Fruit fly (Drosophila melanogaster) whole organism, wandering third instar larva: ENCODE results near the gene sqd.
A peak's percentile ranks its signal among the peaks of the same experiment; 100 is the strongest.

Source experiments
- CG32264 ChIP-seq: fragments of 200-800 bp; sonication (Bioruptor generic); optimal IDR thresholded peaks from 2 replicates; lab custom pipeline; 2016; ENCODE audit warnings: missing biosample characterization, missing genetic modification characterization
- CG9705 ChIP-seq: fragments of 200-800 bp; sonication (Bioruptor generic); optimal IDR thresholded peaks from 2 replicates; lab custom pipeline; 2018; ENCODE audit warnings: missing biosample characterization, mild to moderate bottlenecking, missing genetic modification characterization
- CrebA ChIP-seq: fragments of 200-800 bp; sonication (Bioruptor generic); optimal IDR thresholded peaks from 2 replicates; lab custom pipeline; 2016; ENCODE audit warnings: missing biosample characterization, mild to moderate bottlenecking, missing genetic modification characterization, borderline replicate concordance
- Dfd ChIP-seq: fragments of >200 bp; optimal IDR thresholded peaks from 2 replicates; lab custom pipeline; 2017; ENCODE audit warnings: missing biosample characterization, missing genetic modification characterization
- Dif ChIP-seq: fragments of 200-275, 200-300 bp; sonication (Bioruptor generic); optimal IDR thresholded peaks from 2 replicates; lab custom pipeline; 2018; ENCODE audit warnings: missing biosample characterization, missing genetic modification characterization; ENCODE audit not compliant: partially characterized antibody
- GATAd ChIP-seq: sonication (Bioruptor generic); optimal IDR thresholded peaks from 2 replicates; lab custom pipeline; 2016; ENCODE audit warnings: missing biosample characterization, missing genetic modification characterization
- HLH106 ChIP-seq: fragments of 200-800 bp; optimal IDR thresholded peaks from 3 replicates; lab custom pipeline; 2019; ENCODE audit warnings: missing biosample characterization, mild to moderate bottlenecking, missing genetic modification characterization, moderate library complexity
- Hnf4 ChIP-seq: fragments of 200-800 bp; sonication (Bioruptor generic); optimal IDR thresholded peaks from 2 replicates; lab custom pipeline; 2016; ENCODE audit warnings: missing biosample characterization, mild to moderate bottlenecking, missing genetic modification characterization
- Hr78 ChIP-seq: fragments of >200 bp; optimal IDR thresholded peaks from 2 replicates; lab custom pipeline; 2017; ENCODE audit warnings: missing biosample characterization, missing genetic modification characterization
- Jra ChIP-seq: sonication (Bioruptor generic); optimal IDR thresholded peaks from 2 replicates; lab custom pipeline; 2016; ENCODE audit warnings: missing biosample characterization, missing genetic modification characterization
- Mio ChIP-seq: sonication (Bioruptor generic); optimal IDR thresholded peaks from 2 replicates; lab custom pipeline; 2016; ENCODE audit warnings: missing biosample characterization, missing genetic modification characterization
- Myc ChIP-seq: fragments of >200 bp; optimal IDR thresholded peaks from 2 replicates; lab custom pipeline; 2017
- N ChIP-seq: fragments of >200 bp; optimal IDR thresholded peaks from 2 replicates; lab custom pipeline; 2018; ENCODE audit warnings: missing biosample characterization, missing external identifiers, missing genetic modification characterization
- OdsH ChIP-seq: fragments of 200-800 bp; sonication (Bioruptor generic); optimal IDR thresholded peaks from 2 replicates; lab custom pipeline; 2016; ENCODE audit warnings: missing biosample characterization, mild to moderate bottlenecking, missing genetic modification characterization
- Rel ChIP-seq, 2 experiments: fragments of 200-800 bp; sonication (Bioruptor generic) in 1 of 2; optimal IDR thresholded peaks; 2 replicates in 1 of 2; 3 replicates in 1 of 2; lab custom pipeline; 2016 to 2019; ENCODE audit warnings: mild to moderate bottlenecking in 2 of 2, missing biosample characterization in 2 of 2, missing genetic modification characterization in 2 of 2, moderate library complexity in 1 of 2
- Sp1 ChIP-seq: fragments of 200-800 bp; sonication (Bioruptor generic); optimal IDR thresholded peaks from 3 replicates; lab custom pipeline; 2019; ENCODE audit warnings: missing biosample characterization, mild to moderate bottlenecking, missing genetic modification characterization, moderate library complexity
- Vsx2 ChIP-seq: fragments of 200-300, 225-300 bp; sonication (Bioruptor generic); optimal IDR thresholded peaks from 2 replicates; lab custom pipeline; 2018; ENCODE audit warnings: missing biosample characterization, missing genetic modification characterization; ENCODE audit not compliant: partially characterized antibody
- br ChIP-seq: fragments of 200-800 bp; sonication (Bioruptor generic); optimal IDR thresholded peaks from 2 replicates; lab custom pipeline; 2016; ENCODE audit warnings: missing biosample characterization, missing genetic modification characterization
- brk ChIP-seq: fragments of 200-800 bp; sonication (Bioruptor generic); optimal IDR thresholded peaks from 2 replicates; lab custom pipeline; 2016; ENCODE audit warnings: missing biosample characterization, mild to moderate bottlenecking, missing genetic modification characterization
- dl ChIP-seq, 2 experiments: fragments of 175-275, 200-275 bp in 1 of 2; fragments of 200-275 bp in 1 of 2; sonication (Bioruptor generic); optimal IDR thresholded peaks; lab custom pipeline; 2018; ENCODE audit warnings: mild to moderate bottlenecking in 2 of 2, missing biosample characterization in 2 of 2, missing genetic modification characterization in 2 of 2, moderate library complexity in 2 of 2; ENCODE audit not compliant: partially characterized antibody in 2 of 2, insufficient read depth in 1 of 2
- dmrt93B ChIP-seq: fragments of 200-800 bp; sonication (Bioruptor generic); optimal IDR thresholded peaks from 2 replicates; lab custom pipeline; 2018; ENCODE audit warnings: missing biosample characterization, mild to moderate bottlenecking, missing genetic modification characterization
- dsf ChIP-seq: sonication (Bioruptor generic); optimal IDR thresholded peaks from 2 replicates; lab custom pipeline; 2016; ENCODE audit warnings: missing biosample characterization, missing genetic modification characterization, borderline replicate concordance
- ey ChIP-seq: fragments of 200-800 bp; sonication (Bioruptor generic); optimal IDR thresholded peaks from 2 replicates; lab custom pipeline; 2016; ENCODE audit warnings: missing biosample characterization, missing genetic modification characterization
- foxo ChIP-seq, 2 experiments: fragments of 200-800 bp; sonication (Bioruptor generic); optimal IDR thresholded peaks; 2 replicates in 1 of 2; 3 replicates in 1 of 2; lab custom pipeline; 2016 to 2017; ENCODE audit warnings: missing biosample characterization in 2 of 2, missing genetic modification characterization in 2 of 2
- fru ChIP-seq: fragments of 200-800 bp; sonication (Bioruptor generic); optimal IDR thresholded peaks from 3 replicates; lab custom pipeline; 2016; ENCODE audit warnings: missing biosample characterization, mild to moderate bottlenecking, missing genetic modification characterization
- h ChIP-seq: fragments of 200-800 bp; sonication (Bioruptor generic); optimal IDR thresholded peaks from 3 replicates; lab custom pipeline; 2016; ENCODE audit warnings: missing biosample characterization, mild to moderate bottlenecking, missing genetic modification characterization
- jim ChIP-seq: fragments of 175-275, 200-325 bp; sonication (Bioruptor generic); optimal IDR thresholded peaks from 2 replicates; lab custom pipeline; 2016; ENCODE audit warnings: missing biosample characterization, mild to moderate bottlenecking, missing genetic modification characterization
- lola ChIP-seq: fragments of >200 bp; optimal IDR thresholded peaks from 2 replicates; lab custom pipeline; 2017; ENCODE audit warnings: missing biosample characterization, missing genetic modification characterization
- pan ChIP-seq: fragments of >200 bp; optimal IDR thresholded peaks from 2 replicates; lab custom pipeline; 2017
- psq ChIP-seq: fragments of 200-800 bp; sonication (Bioruptor generic); optimal IDR thresholded peaks from 3 replicates; lab custom pipeline; 2017; ENCODE audit warnings: missing biosample characterization, mild to moderate bottlenecking, missing genetic modification characterization, moderate library complexity
- rgr ChIP-seq: fragments of 200-800 bp; sonication (Bioruptor generic); optimal IDR thresholded peaks from 3 replicates; lab custom pipeline; 2016; ENCODE audit warnings: missing biosample characterization, mild to moderate bottlenecking, missing genetic modification characterization
- sage ChIP-seq: fragments of 200-800 bp; sonication (Bioruptor generic); optimal IDR thresholded peaks from 2 replicates; lab custom pipeline; 2016; ENCODE audit warnings: missing biosample characterization, mild to moderate bottlenecking, missing genetic modification characterization
- sv ChIP-seq: fragments of 200-800 bp; sonication (Bioruptor generic); optimal IDR thresholded peaks from 3 replicates; lab custom pipeline; 2016; ENCODE audit warnings: missing biosample characterization, missing genetic modification characterization
- usp ChIP-seq: fragments of >200 bp; optimal IDR thresholded peaks from 2 replicates; lab custom pipeline; 2017; ENCODE audit warnings: missing biosample characterization, missing genetic modification characterization
- woc ChIP-seq: sonication (Bioruptor generic); optimal IDR thresholded peaks from 2 replicates; lab custom pipeline; 2016; ENCODE audit warnings: missing biosample characterization, mild to moderate bottlenecking, missing genetic modification characterization

The sqd gene

dm6 chr3R:13645874-13646370 lies at the start of gene sqd:
TSS of gene sqd (minus strand) at chr3R:13646304.
- TF ChIP-seq Vsx2 (GFP tag; lab: Kevin White, UChicago): no peak
- TF ChIP-seq woc (GFP tag; lab: Kevin White, UChicago): peak; percentile 18
- peak; percentile 50 for TF ChIP-seq br (GFP tag; lab: Kevin White, UChicago)
- no peak for TF ChIP-seq dsf (GFP tag; lab: Kevin White, UChicago)
- TF ChIP-seq dmrt93B: peak; percentile 54
- TF ChIP-seq dl (GFP tag; optimal IDR thresholded peaks at IDR 0.05; lab: Kevin White, UChicago; ENCODE audit: insufficient read depth in 1 of 2, partially characterized antibody in 2 of 2): no peak
- TF ChIP-seq HLH106: peak; percentile 41
- no peak for TF ChIP-seq GATAd (GFP tag; lab: Kevin White, UChicago)
- no peak for TF ChIP-seq Hr78 (GFP tag; lab: Kevin White, UChicago)
- TF ChIP-seq pan (lab: Kevin White, UChicago): no peak
- no peak for TF ChIP-seq Dif (GFP tag; lab: Kevin White, UChicago)
- peak; percentile 26 for TF ChIP-seq jim (GFP tag; lab: Kevin White, UChicago)
- peak; percentile 52 for TF ChIP-seq fru
- TF ChIP-seq foxo (GFP tag; optimal IDR thresholded peaks at IDR 0.05; lab: Kevin White, UChicago): peak; percentile 27 to 56
- no peak for TF ChIP-seq lola (GFP tag; lab: Kevin White, UChicago)
- peak; percentile 52 for TF ChIP-seq Hnf4 (GFP tag; lab: Kevin White, UChicago)
- TF ChIP-seq Rel (GFP tag; optimal IDR thresholded peaks at IDR 0.05; lab: Kevin White, UChicago): no peak
- no peak for TF ChIP-seq Rel (tag; optimal IDR thresholded peaks at IDR 0.05; lab: Kevin White, UChicago)
- peak; percentile 1 for TF ChIP-seq sage (GFP tag; lab: Kevin White, UChicago)
- TF ChIP-seq Mio (GFP tag; lab: Kevin White, UChicago): no peak
- TF ChIP-seq usp (GFP tag; lab: Kevin White, UChicago): no peak
- no peak for TF ChIP-seq psq (GFP tag; lab: Kevin White, UChicago)
- no peak for TF ChIP-seq sv (GFP tag; lab: Kevin White, UChicago)
- peak; percentile 22 for TF ChIP-seq CG32264 (GFP tag; lab: Kevin White, UChicago)
- TF ChIP-seq Dfd (GFP tag; lab: Kevin White, UChicago): no peak
- no peak for TF ChIP-seq Jra (GFP tag; lab: Kevin White, UChicago)
- peak; percentile 3 for TF ChIP-seq brk (GFP tag; lab: Kevin White, UChicago)
- TF ChIP-seq N: no peak
- no peak for TF ChIP-seq CrebA (GFP tag; lab: Kevin White, UChicago)
- peak; percentile 47 for TF ChIP-seq ey (GFP tag; lab: Kevin White, UChicago)
- peak; percentile 42 for TF ChIP-seq CG9705 (GFP tag; lab: Kevin White, UChicago)
- TF ChIP-seq OdsH (GFP tag; lab: Kevin White, UChicago): peak; percentile 47
- peak; percentile 23 for TF ChIP-seq Myc
- peak; percentile 63 for TF ChIP-seq rgr
- TF ChIP-seq Sp1 (GFP tag; lab: Kevin White, UChicago): peak; percentile 71
- peak; percentile 69 for TF ChIP-seq h (GFP tag; lab: Kevin White, UChicago)

- no peak for TF ChIP-seq usp (GFP tag; lab: Kevin White, UChicago)
- TF ChIP-seq Vsx2 (GFP tag; lab: Kevin White, UChicago): no peak
- TF ChIP-seq, all 38 proteins: peak for 0
Observed at dm6 chr3R:13693753-13694152, 47.6 kb upstream of the sqd start, which contains the start of gene CG14367. TSS of gene CG14367 (plus strand) at chr3R:13694053.

dm6 chr3R:13686371-13687211 lies 40.5 kb upstream of the sqd start, which contains the start of gene omd:
TSS of gene omd (minus strand) at chr3R:13687210.
- TF ChIP-seq psq (GFP tag; lab: Kevin White, UChicago) (peak; percentile 64), dmrt93B (no peak), OdsH (GFP tag; lab: Kevin White, UChicago) (peak; percentile 23), Jra (GFP tag; lab: Kevin White, UChicago) (no peak), rgr (peak; percentile 44)
